Fruit fly (Drosophila melanogaster) whole organism: ENCODE results near the gene CG11382.

Experiments
- CG8478 ChIP-seq: fragments of >200 bp; optimal IDR thresholded peaks from 2 replicates; lab custom pipeline; 2018; ENCODE audit warnings: inconsistent platforms
- EcR ChIP-seq, 2 experiments: fragments of >200 bp; optimal IDR thresholded peaks; 2 replicates each; lab custom pipeline; 2017; ENCODE audit warnings: missing biosample characterization in 2 of 2, missing genetic modification characterization in 2 of 2, missing genetic modification reagents in 2 of 2
- pan ChIP-seq: fragments of >200 bp; optimal IDR thresholded peaks from 2 replicates; lab custom pipeline; 2017
- psq ChIP-seq: fragments of >200 bp; optimal IDR thresholded peaks from 2 replicates; lab custom pipeline; 2017
- usp ChIP-seq: fragments of >200 bp; optimal IDR thresholded peaks from 2 replicates; lab custom pipeline; 2017; ENCODE audit warnings: missing biosample characterization, missing genetic modification characterization, mixed read lengths

DNA sequence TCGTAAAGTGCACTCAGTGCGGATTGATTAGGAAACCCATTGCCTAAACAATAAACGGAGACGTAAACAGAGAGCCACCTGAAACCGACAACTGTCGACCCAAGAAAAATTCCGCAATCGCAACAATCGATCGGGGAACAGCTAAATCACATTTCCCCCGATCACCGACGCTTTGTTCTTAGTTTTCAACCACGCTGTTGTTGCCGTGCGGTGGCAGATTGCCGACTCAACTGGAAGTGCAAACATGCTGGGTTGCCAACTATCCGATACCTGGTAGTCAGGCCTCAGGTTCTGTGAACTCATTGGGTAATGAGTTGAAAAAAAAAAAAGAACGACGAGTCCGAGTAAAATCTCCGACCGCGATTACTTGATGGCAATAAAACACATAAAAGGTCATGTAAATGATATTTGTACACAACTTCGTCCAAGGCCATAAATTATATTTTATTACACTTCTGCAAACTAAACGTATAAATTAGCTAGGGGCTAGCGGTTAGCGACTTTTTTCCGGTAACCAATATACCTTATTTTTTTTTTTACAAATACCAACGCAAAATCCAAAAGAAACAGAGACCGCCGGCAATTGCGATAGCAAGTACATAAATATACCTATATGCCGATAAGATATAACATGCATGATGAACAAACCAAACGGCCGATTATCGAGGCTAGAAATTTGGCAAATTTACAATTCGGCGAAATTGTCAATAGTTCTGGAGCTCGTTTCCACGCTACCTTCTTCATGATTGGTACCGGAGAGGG lies 39.5 kb upstream of the CG11382 start, which contains the start of gene CG11378:
- TF ChIP-seq CG8478 (lab: Kevin White, UChicago) (no peak), usp (GFP tag; lab: Kevin White, UChicago) (no peak), pan (lab: Kevin White, UChicago) (no peak), EcR (GFP tag; optimal IDR thresholded peaks at IDR 0.05; lab: Kevin White, UChicago) (no peak), psq (lab: Kevin White, UChicago) (no peak)
